Worm (Caenorhabditis elegans) whole organism, L2 larva: Measurements from ENCODE around the gene ccnk-1.

Experiments used
- nhr-11 ChIP-seq: fragments of 150-350 bp; optimal IDR thresholded peaks from 2 replicates; lab custom pipeline; 2014; ENCODE audit warnings: missing biosample characterization, missing genetic modification characterization
- nhr-237 ChIP-seq: fragments of 150-350 bp; optimal IDR thresholded peaks from 2 replicates; lab custom pipeline; 2014; ENCODE audit warnings: missing biosample characterization, missing genetic modification characterization
- unc-62 ChIP-seq: fragments of 150-350 bp; optimal IDR thresholded peaks from 2 replicates; lab custom pipeline; 2014; ENCODE audit warnings: missing biosample characterization, missing genetic modification reagents, missing genetic modification characterization

ce11 chrV:14659595-14659994, 47.2 kb downstream of the ccnk-1 start:
- TF ChIP-seq unc-62 (no peak), nhr-237 (tag; lab: Kevin White, UChicago) (no peak), nhr-11 (tag; lab: Kevin White, UChicago) (no peak)
